Worm (Caenorhabditis elegans): ENCODE data around the gene dop-1.

DNA sequence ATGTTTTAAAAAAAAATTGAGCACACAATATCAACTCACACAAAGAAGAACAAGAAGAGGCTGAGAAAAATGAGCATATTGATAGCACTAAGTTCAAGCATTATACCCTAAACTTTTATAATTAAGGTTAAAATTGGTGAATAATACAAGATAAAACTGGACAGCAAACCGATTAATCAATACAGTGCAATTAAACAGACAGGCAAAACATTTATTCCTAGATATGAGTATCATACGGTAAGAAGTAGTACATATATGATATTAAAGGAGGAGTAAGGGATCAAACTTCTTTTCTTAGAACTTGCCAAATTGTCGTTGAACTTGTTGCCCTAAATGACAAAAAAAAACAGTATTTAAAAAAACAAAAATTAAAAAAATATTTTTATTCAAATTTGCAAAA is 46.7 kb downstream of the dop-1 start, which contains the start of gene R160.14:
- no peak for TF ChIP-seq pqm-1 (tag; optimal IDR thresholded peaks at IDR 0.05)
- no peak for TF ChIP-seq mdl-1 (tag; optimal IDR thresholded peaks at IDR 0.05)
- no peak for TF ChIP-seq nhr-28 (tag; optimal IDR thresholded peaks at IDR 0.05)
- no peak for TF ChIP-seq nhr-19 (GFP tag; conservative IDR thresholded peaks at IDR 0.05)
- no peak for TF ChIP-seq zip-4 (GFP tag; optimal IDR thresholded peaks at IDR 0.05)
- no peak for TF ChIP-seq dsc-1 (tag; optimal IDR thresholded peaks at IDR 0.05)
- no peak for TF ChIP-seq snpc-4 (tag; optimal IDR thresholded peaks at IDR 0.05)
- TF ChIP-seq nhr-12 (tag; optimal IDR thresholded peaks at IDR 0.05): no peak
